Fruit fly (Drosophila melanogaster) whole organism, embryonic: ENCODE results near the gene CG34307.

Source experiments
- Adf1 ChIP-seq: fragments of 200-800 bp; sonication (Bioruptor generic); IDR thresholded peaks from 2 replicates; pipeline ENCODE4 v1.3.6; 2022; ENCODE audit warnings: missing biosample characterization, missing genetic modification characterization
- CG13624 ChIP-seq: fragments of 200-800 bp; sonication (Bioruptor generic); optimal IDR thresholded peaks from 2 replicates; lab custom pipeline; 2016; ENCODE audit warnings: missing biosample characterization, missing genetic modification characterization
- CG1529 ChIP-seq: fragments of 200-800 bp; sonication (Bioruptor generic); optimal IDR thresholded peaks from 3 replicates; lab custom pipeline; 2018; ENCODE audit warnings: missing biosample characterization, missing genetic modification characterization
- CG17328 ChIP-seq: fragments of 200-800 bp; sonication (Bioruptor generic); IDR thresholded peaks from 2 replicates; pipeline ENCODE4 v1.3.6; 2022; ENCODE audit warnings: missing biosample characterization, missing genetic modification characterization
- CG17568 ChIP-seq: fragments of 200-800 bp; sonication (Bioruptor generic); optimal IDR thresholded peaks from 2 replicates; lab custom pipeline; 2018; ENCODE audit warnings: missing biosample characterization, mild to moderate bottlenecking, missing genetic modification characterization, moderate library complexity
- CG17912 ChIP-seq: fragments of 200-800 bp; sonication (Bioruptor generic); optimal IDR thresholded peaks from 2 replicates; lab custom pipeline; 2018; ENCODE audit warnings: missing biosample characterization, mild to moderate bottlenecking, missing genetic modification characterization
- CG1792 ChIP-seq: fragments of 200-800 bp; sonication (Bioruptor generic); optimal IDR thresholded peaks from 2 replicates; lab custom pipeline; 2016; ENCODE audit warnings: missing biosample characterization, missing genetic modification characterization
- CG3838 ChIP-seq: fragments of 200-800 bp; sonication (Bioruptor generic); optimal IDR thresholded peaks from 3 replicates; lab custom pipeline; 2016; ENCODE audit warnings: missing biosample characterization, missing genetic modification characterization
- CG4854 ChIP-seq: fragments of 200-800 bp; sonication (Bioruptor generic); optimal IDR thresholded peaks from 2 replicates; lab custom pipeline; 2016; ENCODE audit warnings: missing biosample characterization, missing genetic modification characterization, inconsistent platforms
- CG6254 ChIP-seq: fragments of 200-800 bp; sonication (Bioruptor generic); optimal IDR thresholded peaks from 3 replicates; lab custom pipeline; 2017; ENCODE audit warnings: mild to moderate bottlenecking, missing biosample characterization, missing genetic modification reagents, missing genetic modification characterization
- CG7372 ChIP-seq: fragments of 200-800 bp; sonication (Bioruptor generic); IDR thresholded peaks from 2 replicates; pipeline ENCODE4 v1.3.6; 2022; ENCODE audit warnings: missing biosample characterization, missing genetic modification characterization
- CG9437 ChIP-seq: fragments of 200-800 bp; sonication (Bioruptor generic); optimal IDR thresholded peaks from 2 replicates; lab custom pipeline; 2018; ENCODE audit warnings: missing biosample characterization, mild to moderate bottlenecking, missing genetic modification characterization
- Dad ChIP-seq: fragments of 200-800 bp; sonication (Bioruptor generic); optimal IDR thresholded peaks from 3 replicates; lab custom pipeline; 2016; ENCODE audit warnings: missing biosample characterization, missing genetic modification characterization
- Dfd ChIP-seq, 2 experiments: fragments of >200 bp; optimal IDR thresholded peaks; 2 replicates each; lab custom pipeline; 2017; ENCODE audit warnings: missing biosample characterization in 2 of 2, missing genetic modification characterization in 2 of 2
- Dip2 ChIP-seq: fragments of 200-800 bp; sonication (Bioruptor generic); IDR thresholded peaks from 2 replicates; pipeline ENCODE4 v1.3.6; 2022; ENCODE audit warnings: missing biosample characterization, missing genetic modification characterization
- Dp ChIP-seq: fragments of 200-800 bp; sonication (Bioruptor generic); optimal IDR thresholded peaks from 2 replicates; lab custom pipeline; 2018; ENCODE audit warnings: missing biosample characterization, mild to moderate bottlenecking, missing genetic modification characterization, moderate library complexity
- Hr51 ChIP-seq, 2 experiments: fragments of 200-800 bp; sonication (Bioruptor generic); optimal IDR thresholded peaks; 2 replicates in 1 of 2; 3 replicates in 1 of 2; lab custom pipeline; 2016 to 2018; ENCODE audit warnings: missing biosample characterization in 2 of 2, missing genetic modification characterization in 2 of 2, mild to moderate bottlenecking in 1 of 2, moderate library complexity in 1 of 2
- Mrtf ChIP-seq: fragments of 200-800 bp; sonication (Bioruptor generic); IDR thresholded peaks from 3 replicates; pipeline ENCODE4 v1.3.6; 2022; ENCODE audit warnings: missing biosample characterization, missing genetic modification characterization
- Nf-YA ChIP-seq: fragments of 200-800 bp; sonication (Bioruptor generic); IDR thresholded peaks from 2 replicates; pipeline ENCODE4 v1.3.6; 2022; ENCODE audit warnings: missing biosample characterization, missing genetic modification characterization
- Rfx ChIP-seq: fragments of 200-800 bp; sonication (Bioruptor generic); IDR thresholded peaks from 2 replicates; pipeline ENCODE4 v1.3.6; 2022; ENCODE audit warnings: missing biosample characterization, missing genetic modification characterization
- Scr ChIP-seq: fragments of 200-800 bp; sonication (Bioruptor generic); IDR thresholded peaks from 2 replicates; pipeline ENCODE4 v1.3.6; 2022; ENCODE audit warnings: missing biosample characterization, missing genetic modification characterization; ENCODE audit not compliant: partially characterized antibody
- Six4 ChIP-seq: fragments of 200-800 bp; sonication (Bioruptor generic); optimal IDR thresholded peaks from 2 replicates; lab custom pipeline; 2016; ENCODE audit warnings: missing biosample characterization, missing genetic modification characterization
- Sox102F ChIP-seq: fragments of 200-800 bp; sonication (Bioruptor generic); optimal IDR thresholded peaks from 2 replicates; lab custom pipeline; 2018; ENCODE audit warnings: missing biosample characterization, mild to moderate bottlenecking, missing genetic modification characterization, moderate library complexity
- Sry-δ ChIP-seq: fragments of 200-800 bp; sonication (Bioruptor generic); optimal IDR thresholded peaks from 2 replicates; lab custom pipeline; 2016; ENCODE audit warnings: missing biosample characterization, missing genetic modification characterization
- Tbp ChIP-seq: fragments of >200 bp; optimal IDR thresholded peaks from 2 replicates; lab custom pipeline; 2018; ENCODE audit warnings: missing biosample characterization, missing genetic modification characterization
- abd-A ChIP-seq: fragments of 200-800 bp; sonication (Bioruptor generic); optimal IDR thresholded peaks from 3 replicates; lab custom pipeline; 2019; ENCODE audit warnings: missing biosample characterization, mild to moderate bottlenecking, missing genetic modification characterization, moderate library complexity
- al ChIP-seq: fragments of 200-800 bp; sonication (Bioruptor generic); IDR thresholded peaks from 2 replicates; pipeline ENCODE4 v1.3.6; 2022; ENCODE audit warnings: missing biosample characterization, missing genetic modification characterization
- ara ChIP-seq: fragments of 200-800 bp; sonication (Bioruptor generic); IDR thresholded peaks from 2 replicates; pipeline ENCODE4 v1.3.6; 2022; ENCODE audit warnings: missing biosample characterization, missing genetic modification characterization
- btn ChIP-seq: fragments of 200-800 bp; sonication (Bioruptor generic); optimal IDR thresholded peaks from 2 replicates; lab custom pipeline; 2016; ENCODE audit warnings: missing biosample characterization, missing genetic modification characterization
- dimm ChIP-seq: fragments of 200-800 bp; sonication (Bioruptor generic); IDR thresholded peaks from 2 replicates; pipeline ENCODE4 v1.3.6; 2022; ENCODE audit warnings: missing biosample characterization, missing genetic modification characterization
- dmrt99B ChIP-seq: fragments of 200-800 bp; sonication (Bioruptor generic); optimal IDR thresholded peaks from 2 replicates; lab custom pipeline; 2018; ENCODE audit warnings: missing biosample characterization, mild to moderate bottlenecking, missing genetic modification characterization, moderate library complexity
- ems ChIP-seq: fragments of 200-800 bp; sonication (Bioruptor generic); optimal IDR thresholded peaks from 3 replicates; lab custom pipeline; 2016; ENCODE audit warnings: missing biosample characterization, missing genetic modification characterization
- grn ChIP-seq: fragments of 200-800 bp; sonication (Bioruptor generic); optimal IDR thresholded peaks from 3 replicates; lab custom pipeline; 2017; ENCODE audit warnings: missing biosample characterization, missing genetic modification characterization
- gsb-n ChIP-seq: fragments of 200-800 bp; sonication (Bioruptor generic); optimal IDR thresholded peaks from 3 replicates; lab custom pipeline; 2018; ENCODE audit warnings: missing biosample characterization, mild to moderate bottlenecking, missing genetic modification characterization
- lilli ChIP-seq: fragments of 200-800 bp; sonication (Bioruptor generic); optimal IDR thresholded peaks from 3 replicates; lab custom pipeline; 2016; ENCODE audit warnings: missing biosample characterization, missing genetic modification characterization
- lov ChIP-seq, 2 experiments: fragments of 200-800 bp in 1 of 2; fragments of >200 bp in 1 of 2; sonication (Bioruptor generic) in 1 of 2; IDR thresholded peaks in 1 of 2; optimal IDR thresholded peaks in 1 of 2; 2 replicates in 1 of 2; 3 replicates in 1 of 2; pipeline versions ENCODE4 v1.3.6 to Lab custom; 2017 to 2022; ENCODE audit warnings: missing biosample characterization in 1 of 2, missing genetic modification characterization in 1 of 2
- mirr ChIP-seq: fragments of 200-800 bp; sonication (Bioruptor generic); optimal IDR thresholded peaks from 3 replicates; lab custom pipeline; 2018; ENCODE audit warnings: missing biosample characterization, mild to moderate bottlenecking, missing genetic modification characterization
- p53 ChIP-seq: fragments of 200-800 bp; sonication (Bioruptor generic); optimal IDR thresholded peaks from 2 replicates; lab custom pipeline; 2016; ENCODE audit warnings: missing biosample characterization, missing genetic modification characterization
- prd ChIP-seq, 3 experiments: fragments of >200 bp in 2 of 3; fragments of 200-800 bp in 1 of 3; sonication (Bioruptor generic) in 1 of 3; optimal IDR thresholded peaks in 2 of 3; IDR thresholded peaks in 1 of 3; 2 replicates in 2 of 3; 3 replicates in 1 of 3; pipeline versions ENCODE4 v1.3.6 to Lab custom; 2017 to 2022; ENCODE audit warnings: missing biosample characterization in 1 of 3, missing genetic modification characterization in 1 of 3
- run ChIP-seq: fragments of 200-800 bp; sonication (Bioruptor generic); optimal IDR thresholded peaks from 3 replicates; lab custom pipeline; 2018; ENCODE audit warnings: missing biosample characterization, mild to moderate bottlenecking, missing genetic modification characterization
- sim ChIP-seq: fragments of 200-800 bp; sonication (Bioruptor generic); IDR thresholded peaks from 2 replicates; pipeline ENCODE4 v1.3.6; 2022; ENCODE audit warnings: missing biosample characterization, missing genetic modification characterization
- slou ChIP-seq: fragments of 200-800 bp; sonication (Bioruptor generic); optimal IDR thresholded peaks from 3 replicates; lab custom pipeline; 2016; ENCODE audit warnings: missing biosample characterization, missing genetic modification characterization
- stwl ChIP-seq: fragments of 200-800 bp; sonication (Bioruptor generic); optimal IDR thresholded peaks from 3 replicates; lab custom pipeline; 2018; ENCODE audit warnings: missing biosample characterization, mild to moderate bottlenecking, missing genetic modification characterization, moderate library complexity
- tgo ChIP-seq: fragments of 200-800 bp; sonication (Bioruptor generic); IDR thresholded peaks from 3 replicates; pipeline ENCODE4 v1.3.6; 2022; ENCODE audit warnings: missing biosample characterization, missing genetic modification characterization
- tio ChIP-seq: fragments of 200-800 bp; sonication (Bioruptor generic); optimal IDR thresholded peaks from 2 replicates; lab custom pipeline; 2017; ENCODE audit warnings: missing biosample characterization, missing genetic modification characterization, inconsistent platforms
- tll ChIP-seq, 2 experiments: fragments of 200-800 bp in 1 of 2; fragments of >200 bp in 1 of 2; sonication (Bioruptor generic) in 1 of 2; optimal IDR thresholded peaks; 2 replicates each; lab custom pipeline; 2017 to 2019; ENCODE audit warnings: missing biosample characterization in 2 of 2, missing genetic modification characterization in 2 of 2, mild to moderate bottlenecking in 1 of 2, moderate library complexity in 1 of 2
- twi ChIP-seq: fragments of 200-800 bp; optimal IDR thresholded peaks from 2 replicates; lab custom pipeline; 2019; ENCODE audit warnings: missing biosample characterization, mild to moderate bottlenecking, missing genetic modification characterization, moderate library complexity

Gene CG34307

DNA sequence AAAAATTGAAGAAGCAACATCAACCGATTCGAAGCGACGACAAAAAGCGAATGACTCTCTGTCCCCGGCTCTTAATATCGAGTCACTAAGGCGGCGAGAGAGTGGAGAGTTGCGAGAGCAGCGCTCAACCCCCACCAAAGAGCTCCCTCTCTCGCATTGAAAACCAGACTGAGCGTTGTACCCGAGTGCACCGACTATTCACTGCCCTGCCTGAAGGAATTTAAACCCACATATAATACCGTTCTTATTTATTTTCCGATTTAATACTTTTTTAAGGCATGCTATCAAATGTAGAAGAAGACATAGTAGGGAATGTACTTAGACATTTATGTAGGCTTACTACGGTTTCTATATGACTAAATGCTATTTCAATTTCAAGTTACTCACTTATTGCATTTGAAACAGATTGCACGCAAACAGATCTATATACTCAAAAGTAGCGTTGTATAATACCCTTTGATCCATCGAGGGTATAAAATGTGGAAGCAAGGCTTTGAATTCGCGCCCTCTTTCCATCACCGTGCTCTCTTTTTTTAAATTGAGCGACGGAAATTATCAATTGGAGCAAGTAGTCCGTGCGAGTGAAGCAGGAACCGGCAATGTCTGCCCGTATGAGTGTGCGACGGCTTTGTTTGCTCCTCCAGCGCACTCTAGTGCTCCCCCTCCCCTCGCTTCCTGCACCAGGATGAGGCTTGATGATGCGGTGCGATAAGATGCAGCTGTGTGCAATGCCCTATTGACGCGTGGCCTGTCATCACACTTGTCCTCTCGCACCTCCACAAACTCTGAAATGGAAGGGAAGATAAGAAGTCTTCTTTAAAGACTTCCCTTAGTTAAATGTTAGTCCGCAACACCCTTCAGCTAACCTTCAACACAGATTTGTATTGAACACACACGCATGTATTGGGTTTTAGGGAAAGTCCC is 10.0 kb upstream of the CG34307 start, which contains the start of gene mthl5 (continued):
- peak; percentile 70 for TF ChIP-seq Dad (GFP tag; lab: Kevin White, UChicago)
- no peak for TF ChIP-seq Dp (GFP tag; lab: Kevin White, UChicago)
- no peak for TF ChIP-seq Dfd (GFP tag; optimal IDR thresholded peaks at IDR 0.05; lab: Kevin White, UChicago)
- no peak for TF ChIP-seq CG4854
- peak; percentile 74; the same call in 1 of the 2 replicates for TF ChIP-seq ara (GFP tag; lab: Robert Waterston, UW)
- peak; percentile 69 for TF ChIP-seq CG6254
- peak; percentile 80 for TF ChIP-seq CG13624 (GFP tag; lab: Kevin White, UChicago)
- peak; percentile 37 for TF ChIP-seq btn (GFP tag; lab: Kevin White, UChicago)
- peak; percentile 61 for TF ChIP-seq slou (GFP tag; lab: Kevin White, UChicago)
- TF ChIP-seq abd-A (tag; lab: Kevin White, UChicago) = no peak
- TF ChIP-seq tll (GFP tag; optimal IDR thresholded peaks at IDR 0.05; lab: Kevin White, UChicago) = no peak
- peak; percentile 13 for TF ChIP-seq stwl (tag; lab: Kevin White, UChicago)
- no peak for TF ChIP-seq Scr
- TF ChIP-seq CG3838 (GFP tag; lab: Kevin White, UChicago) = no peak
- TF ChIP-seq CG1792 = peak; percentile 49
- TF ChIP-seq al = peak; percentile 55; the same call in 1 of the 2 replicates
- peak; percentile 85 for TF ChIP-seq lilli (GFP tag; lab: Kevin White, UChicago)
- no peak for TF ChIP-seq mirr (GFP tag; lab: Kevin White, UChicago)
- peak; percentile 74 for TF ChIP-seq CG17328
- TF ChIP-seq Tbp (GFP tag; lab: Kevin White, UChicago) = no peak
- TF ChIP-seq prd (optimal IDR thresholded peaks at IDR 0.05; lab: Kevin White, UChicago) = no peak
- TF ChIP-seq prd (GFP tag; IDR thresholded peaks at IDR 0.05; lab: Robert Waterston, UW) = peak; percentile 82
- peak; percentile 71 for TF ChIP-seq Six4 (GFP tag; lab: Kevin White, UChicago)
- TF ChIP-seq Hr51 (GFP tag; optimal IDR thresholded peaks at IDR 0.05; lab: Kevin White, UChicago) = peak; percentile 77 to 82
- peak; percentile 78 for TF ChIP-seq tgo
- TF ChIP-seq Mrtf (GFP tag; lab: Robert Waterston, UW) = peak; percentile 49; the same call in 2 of the 3 replicates
- 0 out of 2 replicates have a peak, but pooled peaks have one; percentile 32 for TF ChIP-seq dimm (GFP tag; lab: Robert Waterston, UW)
- TF ChIP-seq sim (GFP tag; lab: Robert Waterston, UW) = peak; percentile 11; the same call in 1 of the 2 replicates
- TF ChIP-seq Sox102F = peak; percentile 75
- TF ChIP-seq tio = peak; percentile 77
- TF ChIP-seq p53 (GFP tag; lab: Kevin White, UChicago) = peak; percentile 37
- peak; percentile 68 for TF ChIP-seq gsb-n (tag; lab: Kevin White, UChicago)
- TF ChIP-seq Nf-YA (GFP tag; lab: Robert Waterston, UW) = peak; percentile 58
- TF ChIP-seq twi (tag; lab: Kevin White, UChicago) = peak; percentile 56
- no peak for TF ChIP-seq CG17912 (GFP tag; lab: Kevin White, UChicago)
- TF ChIP-seq CG9437 (GFP tag; lab: Kevin White, UChicago) = peak; percentile 73
- no peak for TF ChIP-seq lov (optimal IDR thresholded peaks at IDR 0.05; lab: Kevin White, UChicago)
- TF ChIP-seq lov (GFP tag; IDR thresholded peaks at IDR 0.05; lab: Robert Waterston, UW) = no peak
- peak; percentile 27 for TF ChIP-seq Sry-δ (GFP tag; lab: Kevin White, UChicago)
- peak; percentile 37 for TF ChIP-seq grn (GFP tag; lab: Kevin White, UChicago)
- TF ChIP-seq CG1529 (GFP tag; lab: Kevin White, UChicago) = peak; percentile 77
- TF ChIP-seq Dip2 (GFP tag; lab: Robert Waterston, UW) = no peak
- TF ChIP-seq Rfx (GFP tag; lab: Robert Waterston, UW) = peak; percentile 68
- peak; percentile 77 for TF ChIP-seq ems (GFP tag; lab: Kevin White, UChicago)
- no peak for TF ChIP-seq Adf1 (GFP tag; lab: Robert Waterston, UW)
- no peak for TF ChIP-seq CG17568 (GFP tag; lab: Kevin White, UChicago)
- TF ChIP-seq run (tag; lab: Kevin White, UChicago) = no peak
- TF ChIP-seq CG7372 (GFP tag; lab: Robert Waterston, UW) = peak; percentile 15; the same call in 1 of the 2 replicates
- peak; percentile 86 for TF ChIP-seq dmrt99B (tag; lab: Kevin White, UChicago)
